Worm (Caenorhabditis elegans): ENCODE data around the gene C25F6.1.

Gene C25F6.1

DNA sequence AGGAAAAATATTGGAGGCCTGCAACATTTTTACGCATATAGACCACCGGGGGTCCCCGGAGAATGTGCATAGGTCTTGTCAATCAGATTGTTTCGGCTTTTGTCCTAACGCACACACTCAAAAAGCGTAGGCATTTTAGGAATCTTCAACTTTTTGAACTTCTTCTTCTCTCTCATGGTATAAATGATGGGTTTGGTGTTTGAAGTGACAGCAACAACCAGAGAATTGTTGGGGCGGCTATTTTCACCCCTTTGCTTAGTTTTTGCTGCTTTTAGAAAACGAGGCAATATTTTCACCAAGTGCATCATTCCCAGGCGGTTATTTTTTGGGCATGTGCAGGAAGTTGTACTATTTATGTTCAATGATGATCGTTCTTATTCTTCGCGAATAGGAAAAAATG, 34.6 kb upstream of the C25F6.1 start:
- TF ChIP-seq madf-3 (GFP tag; IDR thresholded peaks at IDR 0.05) (no peak), bed-2 (GFP tag; IDR thresholded peaks at IDR 0.05) (no peak), Y95B8A.8 (GFP tag; IDR thresholded peaks at IDR 0.05) (no peak), hmg-20 (GFP tag; IDR thresholded peaks at IDR 0.05) (no peak), xnd-1 (tag; optimal IDR thresholded peaks at IDR 0.05) (no peak), K11D2.4 (GFP tag; IDR thresholded peaks at IDR 0.05) (no peak), lsy-27 (tag; optimal IDR thresholded peaks at IDR 0.05; ENCODE audit: borderline replicate concordance, insufficient read depth) (no peak), hsf-1 (GFP tag; IDR thresholded peaks at IDR 0.05) (no peak), B0019.2 (GFP tag; conservative IDR thresholded peaks at IDR 0.05) (no peak), mxl-1 (tag; optimal IDR thresholded peaks at IDR 0.05) (no peak), F49E8.2 (tag; optimal IDR thresholded peaks at IDR 0.05; ENCODE audit: insufficient read depth) (no peak), C17E4.6 (GFP tag; IDR thresholded peaks at IDR 0.05) (no peak), die-1 (tag; optimal IDR thresholded peaks at IDR 0.05) (no peak), nhr-27 (tag; optimal IDR thresholded peaks at IDR 0.05) (no peak)

DNA sequence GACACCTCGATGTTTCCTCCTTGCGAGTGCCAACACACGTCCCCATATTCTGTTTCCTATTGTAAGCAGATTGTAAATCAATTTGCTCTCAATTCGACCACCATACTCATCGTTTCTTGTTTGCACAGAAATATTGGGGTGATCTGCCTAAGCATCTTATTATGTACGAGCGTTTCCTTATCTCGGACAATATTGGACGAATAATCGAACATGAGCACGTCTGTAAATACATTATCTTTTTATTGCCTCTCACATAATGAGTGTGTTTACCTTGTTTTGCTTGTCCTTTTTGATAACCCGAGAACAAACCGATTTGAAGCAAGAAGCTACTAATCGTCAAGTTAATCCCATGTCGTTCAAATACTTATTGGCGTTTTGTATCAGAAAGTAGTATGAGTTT, 31.2 kb upstream of the C25F6.1 start:
- no peak for TF ChIP-seq rpc-1 (optimal IDR thresholded peaks at IDR 0.05)
- no peak for TF ChIP-seq rpc-1 (tag; optimal IDR thresholded peaks at IDR 0.05)
- TF ChIP-seq nfya-2 (GFP tag; IDR thresholded peaks at IDR 0.05), result no peak
- no peak for TF ChIP-seq sdz-38 (tag; optimal IDR thresholded peaks at IDR 0.05)
- no peak for TF ChIP-seq Y95B8A.8 (GFP tag; IDR thresholded peaks at IDR 0.05)
- no peak for TF ChIP-seq madf-6 (GFP tag; IDR thresholded peaks at IDR 0.05)
- TF ChIP-seq hmg-20 (GFP tag; IDR thresholded peaks at IDR 0.05), result no peak
- TF ChIP-seq hlh-26 (GFP tag; conservative IDR thresholded peaks at IDR 0.05), result no peak
- TF ChIP-seq Y53G8AR.9 (GFP tag; conservative IDR thresholded peaks at IDR 0.05), result no peak
- no peak for TF ChIP-seq madf-3 (GFP tag; IDR thresholded peaks at IDR 0.05)
- no peak for TF ChIP-seq ceh-40 (GFP tag; IDR thresholded peaks at IDR 0.05)
- no peak for TF ChIP-seq ztf-26 (tag; optimal IDR thresholded peaks at IDR 0.05)
- TF ChIP-seq gei-17 (GFP tag; optimal IDR thresholded peaks at IDR 0.05), result no peak
- no peak for TF ChIP-seq lin-26 (GFP tag; IDR thresholded peaks at IDR 0.05)
- TF ChIP-seq madf-8 (GFP tag; conservative IDR thresholded peaks at IDR 0.05), result no peak
- no peak for TF ChIP-seq ztf-22 (GFP tag; optimal IDR thresholded peaks at IDR 0.05)
- no peak for TF ChIP-seq efl-1 (GFP tag; optimal IDR thresholded peaks at IDR 0.05)
- TF ChIP-seq snpc-1.3 (tag; optimal IDR thresholded peaks at IDR 0.05; ENCODE audit: insufficient read depth), result no peak
- TF ChIP-seq K12H6.12 (tag; optimal IDR thresholded peaks at IDR 0.05), result no peak
- TF ChIP-seq T07F8.4 (tag; optimal IDR thresholded peaks at IDR 0.05), result no peak
- TF ChIP-seq ztf-3 (GFP tag; optimal IDR thresholded peaks at IDR 0.05), result no peak

DNA sequence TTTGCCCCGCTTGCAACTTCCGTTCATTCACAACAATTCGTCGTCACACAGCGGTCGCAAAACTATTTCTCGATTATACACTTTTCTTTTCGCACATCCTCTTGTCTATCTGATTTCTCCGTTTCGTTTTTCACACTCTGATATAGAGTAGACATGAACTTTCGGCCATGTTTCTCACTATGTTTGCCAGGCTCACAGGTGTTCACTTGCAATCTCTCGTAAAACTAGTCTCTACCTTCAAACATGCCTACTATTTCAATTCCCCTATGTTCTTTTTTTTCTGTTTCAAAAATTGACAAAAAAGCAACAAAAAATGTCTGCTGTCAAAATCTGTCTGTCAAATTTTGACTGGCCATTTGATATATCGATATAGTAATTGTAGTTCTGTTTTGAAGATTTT, 29.1 kb upstream of the C25F6.1 start:
- no peak for TF ChIP-seq F37B4.10 (GFP tag; IDR thresholded peaks at IDR 0.05)
- no peak for TF ChIP-seq unc-130 (GFP tag; optimal IDR thresholded peaks at IDR 0.05)
- no peak for TF ChIP-seq ccch-3 (GFP tag; optimal IDR thresholded peaks at IDR 0.05)
- no peak for TF ChIP-seq F22D6.2 (tag; optimal IDR thresholded peaks at IDR 0.05)

DNA sequence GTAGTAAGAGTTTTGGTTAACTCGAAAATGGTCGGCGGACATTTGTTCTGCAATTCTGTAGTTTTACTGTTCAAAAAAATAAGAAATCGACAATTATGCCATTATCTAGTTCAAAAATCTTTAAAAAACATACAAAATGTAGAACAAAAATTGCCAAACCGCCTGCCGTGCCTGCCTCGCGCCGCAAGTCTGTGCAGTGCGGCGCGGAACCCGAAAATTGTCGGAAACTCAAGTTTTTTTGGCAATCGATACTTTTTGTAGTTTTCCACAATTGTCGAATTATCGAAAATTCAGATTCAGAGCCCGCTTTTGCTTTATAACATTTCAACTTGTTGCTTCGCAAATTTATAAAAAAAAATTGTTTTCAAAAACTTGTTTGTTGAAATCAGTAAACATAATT, 28.2 kb upstream of the C25F6.1 start:
- TF ChIP-seq let-526 (GFP tag; IDR thresholded peaks at IDR 0.05), result no peak
- TF ChIP-seq rcor-1 (GFP tag; IDR thresholded peaks at IDR 0.05), result no peak
- no peak for TF ChIP-seq sdz-38 (tag; optimal IDR thresholded peaks at IDR 0.05)
- no peak for TF ChIP-seq gei-17 (GFP tag; optimal IDR thresholded peaks at IDR 0.05)
- TF ChIP-seq F52B5.7 (tag; optimal IDR thresholded peaks at IDR 0.05), result no peak
- TF ChIP-seq repo-1 (tag; optimal IDR thresholded peaks at IDR 0.05), result no peak
- TF ChIP-seq atf-7 (tag; optimal IDR thresholded peaks at IDR 0.05), result no peak
- TF ChIP-seq unc-130 (GFP tag; optimal IDR thresholded peaks at IDR 0.05), result no peak
- no peak for TF ChIP-seq pha-4 (tag; optimal IDR thresholded peaks at IDR 0.05)
- TF ChIP-seq nfya-2 (GFP tag; IDR thresholded peaks at IDR 0.05), result no peak
- no peak for TF ChIP-seq Y53F4B.3 (GFP tag; IDR thresholded peaks at IDR 0.05)

All from whole organism, young adult.